Worm (Caenorhabditis elegans): ENCODE measurements around the gene gyg-2.
A peak's percentile ranks its signal among the peaks of the same experiment; 100 is the strongest.

The gyg-2 gene

ce11 chrV:16745214-16745613, 844 bp downstream of the gyg-2 start (continued):
- TF ChIP-seq somi-1 (GFP tag; optimal IDR thresholded peaks at IDR 0.05) (no peak), fkh-3 (tag; optimal IDR thresholded peaks at IDR 0.05) (no peak), madf-10 (tag; optimal IDR thresholded peaks at IDR 0.05) (no peak), zfh-2 (GFP tag; conservative IDR thresholded peaks at IDR 0.05) (peak; percentile 74), nhr-80 (tag; optimal IDR thresholded peaks at IDR 0.05) (no peak), pbrm-1 (GFP tag; IDR thresholded peaks at IDR 0.05) (no peak)

DNA sequence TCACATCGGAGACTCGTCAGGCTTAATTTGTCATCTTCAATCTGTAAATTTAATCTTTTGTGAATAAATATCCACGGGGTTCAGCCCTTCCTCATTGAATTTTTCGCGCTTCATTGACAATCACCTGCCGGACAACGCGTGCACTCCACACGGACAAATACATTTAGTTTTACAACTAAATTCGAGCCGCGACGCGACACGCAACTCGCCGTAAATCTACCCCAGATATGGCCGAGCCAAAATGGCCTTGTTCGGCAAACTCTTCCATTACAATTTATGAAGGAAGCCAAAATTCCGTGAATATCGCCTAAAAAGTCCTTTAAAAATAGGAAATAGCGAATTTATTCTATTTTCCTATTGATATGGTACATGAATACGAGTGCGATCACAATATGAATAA, 1.3 kb downstream of the gyg-2 start:
- no peak for TF ChIP-seq K11D2.4 (GFP tag; IDR thresholded peaks at IDR 0.05)
- TF ChIP-seq tlf-1 (GFP tag; optimal IDR thresholded peaks at IDR 0.05) = peak; percentile 48
- TF ChIP-seq ekl-4 (GFP tag; IDR thresholded peaks at IDR 0.05) = peak; percentile 62; the same call in 1 of the 2 replicates
- no peak for TF ChIP-seq ZK185.1 (tag; optimal IDR thresholded peaks at IDR 0.05; ENCODE audit: poor library complexity, severe bottlenecking)
- no peak for TF ChIP-seq snpc-1.3 (tag; optimal IDR thresholded peaks at IDR 0.05; ENCODE audit: insufficient read depth)
- no peak for TF ChIP-seq madf-10 (tag; optimal IDR thresholded peaks at IDR 0.05)
- TF ChIP-seq hsf-1 (GFP tag; IDR thresholded peaks at IDR 0.05) = peak; percentile 72
- TF ChIP-seq Y53G8AR.9 (GFP tag; conservative IDR thresholded peaks at IDR 0.05) = peak; percentile 87
- no peak for TF ChIP-seq F22D6.2 (tag; optimal IDR thresholded peaks at IDR 0.05)
- TF ChIP-seq lin-54 (GFP tag; optimal IDR thresholded peaks at IDR 0.05) = peak; percentile 38
- no peak for TF ChIP-seq cebp-2 (GFP tag; IDR thresholded peaks at IDR 0.05)
- 0 out of 2 replicates have a peak, but pooled peaks have one; percentile 53 for TF ChIP-seq Y56A3A.18 (GFP tag; IDR thresholded peaks at IDR 0.05)
- TF ChIP-seq madf-6 (GFP tag; IDR thresholded peaks at IDR 0.05) = peak; percentile 78
- TF ChIP-seq nfyb-1 (GFP tag; IDR thresholded peaks at IDR 0.05) = 0 out of 2 replicates have a peak, but pooled peaks have one; percentile 33
- no peak for TF ChIP-seq sdz-38 (tag; optimal IDR thresholded peaks at IDR 0.05)
- no peak for TF ChIP-seq lin-35 (GFP tag; optimal IDR thresholded peaks at IDR 0.05)
- TF ChIP-seq atf-7 (tag; optimal IDR thresholded peaks at IDR 0.05) = no peak
- no peak for TF ChIP-seq attf-5 (GFP tag; optimal IDR thresholded peaks at IDR 0.05)
- no peak for TF ChIP-seq gei-17 (GFP tag; optimal IDR thresholded peaks at IDR 0.05)
- no peak for TF ChIP-seq ztf-26 (tag; optimal IDR thresholded peaks at IDR 0.05)
- TF ChIP-seq zim-3 (tag; optimal IDR thresholded peaks at IDR 0.05) = no peak
- no peak for TF ChIP-seq ceh-40 (GFP tag; IDR thresholded peaks at IDR 0.05)
- TF ChIP-seq bed-2 (GFP tag; IDR thresholded peaks at IDR 0.05) = no peak
- no peak for TF ChIP-seq zfh-2 (GFP tag; conservative IDR thresholded peaks at IDR 0.05)
- peak; percentile 39 for TF ChIP-seq F52B5.7 (tag; optimal IDR thresholded peaks at IDR 0.05)
- no peak for TF ChIP-seq lsy-27 (tag; optimal IDR thresholded peaks at IDR 0.05; ENCODE audit: borderline replicate concordance, insufficient read depth)
- peak; percentile 3 for TF ChIP-seq F10E7.11 (tag; optimal IDR thresholded peaks at IDR 0.05)
- no peak for TF ChIP-seq nhr-179 (tag; optimal IDR thresholded peaks at IDR 0.05)
- TF ChIP-seq egl-18 (GFP tag; IDR thresholded peaks at IDR 0.05) = no peak
- peak; percentile 61 for TF ChIP-seq xnd-1 (tag; optimal IDR thresholded peaks at IDR 0.05)
- TF ChIP-seq lin-26 (GFP tag; IDR thresholded peaks at IDR 0.05) = peak; percentile 66
- no peak for TF ChIP-seq somi-1 (GFP tag; optimal IDR thresholded peaks at IDR 0.05)
- TF ChIP-seq cebp-1 (GFP tag; IDR thresholded peaks at IDR 0.05) = no peak
- no peak for TF ChIP-seq cebp-1 (tag; optimal IDR thresholded peaks at IDR 0.05)
- no peak for TF ChIP-seq lin-40 (tag; optimal IDR thresholded peaks at IDR 0.05)
- peak; percentile 37; the same call in 1 of the 2 replicates for TF ChIP-seq lir-1 (GFP tag; conservative IDR thresholded peaks at IDR 0.05)
- TF ChIP-seq ceh-79 (tag; optimal IDR thresholded peaks at IDR 0.05) = no peak
- no peak for TF ChIP-seq mel-28 (tag; optimal IDR thresholded peaks at IDR 0.05; ENCODE audit: borderline replicate concordance)
- no peak for TF ChIP-seq ztf-6 (GFP tag; IDR thresholded peaks at IDR 0.05)
- TF ChIP-seq snpc-4 (GFP tag; optimal IDR thresholded peaks at IDR 0.05) = no peak
- no peak for TF ChIP-seq snpc-4 (tag; optimal IDR thresholded peaks at IDR 0.05)
- peak; percentile 59 for TF ChIP-seq ceh-100 (GFP tag; IDR thresholded peaks at IDR 0.05)
- no peak for TF ChIP-seq attf-3 (GFP tag; conservative IDR thresholded peaks at IDR 0.05)
- no peak for TF ChIP-seq nfya-2 (GFP tag; IDR thresholded peaks at IDR 0.05)
